Fruit fly (Drosophila melanogaster) whole organism, embryonic: ENCODE data around the gene NELF-B.
A peak's percentile ranks its signal among the peaks of the same experiment; 100 is the strongest.

ENCODE experiments used
- Bdp1 ChIP-seq: fragments of 200-800 bp; sonication (Bioruptor generic); optimal IDR thresholded peaks from 3 replicates; lab custom pipeline; 2016; ENCODE audit warnings: missing biosample characterization, missing genetic modification characterization
- CG11723 ChIP-seq: fragments of 200-800 bp; sonication (Bioruptor generic); optimal IDR thresholded peaks from 2 replicates; lab custom pipeline; 2017; ENCODE audit warnings: missing biosample characterization, mild to moderate bottlenecking, missing genetic modification characterization
- CG12659 ChIP-seq: fragments of 200-800 bp; sonication (Bioruptor generic); optimal IDR thresholded peaks from 3 replicates; lab custom pipeline; 2017; ENCODE audit warnings: mild to moderate bottlenecking, missing biosample characterization, missing genetic modification reagents, missing genetic modification characterization
- CG13287 ChIP-seq: fragments of 200-800 bp; sonication (Bioruptor generic); IDR thresholded peaks from 2 replicates; pipeline ENCODE4 v1.3.6; 2022; ENCODE audit warnings: missing biosample characterization, missing genetic modification characterization; ENCODE audit not compliant: partially characterized antibody
- CG14965 ChIP-seq: fragments of 200-800 bp; sonication (Bioruptor generic); optimal IDR thresholded peaks from 2 replicates; lab custom pipeline; 2016; ENCODE audit warnings: missing biosample characterization, missing genetic modification characterization, borderline replicate concordance
- CG17361 ChIP-seq: fragments of 200-800 bp; sonication (Bioruptor generic); IDR thresholded peaks from 3 replicates; pipeline ENCODE4 v1.3.6; 2022; ENCODE audit warnings: missing biosample characterization, missing genetic modification characterization
- CG2678 ChIP-seq: fragments of 200-800 bp; sonication (Bioruptor generic); optimal IDR thresholded peaks from 3 replicates; lab custom pipeline; 2019; ENCODE audit warnings: missing biosample characterization, mild to moderate bottlenecking, missing genetic modification characterization, moderate library complexity
- CG3163 ChIP-seq: fragments of 200-800 bp; sonication (Bioruptor generic); optimal IDR thresholded peaks from 3 replicates; lab custom pipeline; 2016; ENCODE audit warnings: missing biosample characterization, missing genetic modification characterization
- CG3995 ChIP-seq: fragments of 200-800 bp; sonication (Bioruptor generic); optimal IDR thresholded peaks from 3 replicates; lab custom pipeline; 2016; ENCODE audit warnings: missing biosample characterization, missing genetic modification characterization
- CG4820 ChIP-seq: fragments of 200-800 bp; sonication (Bioruptor generic); optimal IDR thresholded peaks from 3 replicates; lab custom pipeline; 2016; ENCODE audit warnings: missing biosample characterization, missing genetic modification characterization
- CG8281 ChIP-seq: fragments of 200-800 bp; sonication (Bioruptor generic); optimal IDR thresholded peaks from 2 replicates; lab custom pipeline; 2018; ENCODE audit warnings: missing biosample characterization, mild to moderate bottlenecking, missing genetic modification characterization, moderate library complexity
- CG8478 ChIP-seq: fragments of >200 bp; optimal IDR thresholded peaks from 2 replicates; lab custom pipeline; 2018
- CG9876 ChIP-seq: fragments of 200-800 bp; sonication (Bioruptor generic); optimal IDR thresholded peaks from 2 replicates; lab custom pipeline; 2016; ENCODE audit warnings: missing biosample characterization, missing genetic modification characterization
- Camta ChIP-seq: fragments of 200-800 bp; sonication (Bioruptor generic); optimal IDR thresholded peaks from 2 replicates; lab custom pipeline; 2016; ENCODE audit warnings: missing biosample characterization, missing genetic modification characterization
- D ChIP-seq, 2 experiments: fragments of 200-800 bp in 1 of 2; fragments of >200 bp in 1 of 2; sonication (Bioruptor generic) in 1 of 2; optimal IDR thresholded peaks; 2 replicates in 1 of 2; 3 replicates in 1 of 2; lab custom pipeline; 2017; ENCODE audit warnings: mild to moderate bottlenecking in 1 of 2, missing biosample characterization in 1 of 2, missing genetic modification characterization in 1 of 2, missing genetic modification reagents in 1 of 2
- Dek ChIP-seq: fragments of 200-800 bp; sonication (Bioruptor generic); optimal IDR thresholded peaks from 3 replicates; lab custom pipeline; 2019; ENCODE audit warnings: missing biosample characterization, mild to moderate bottlenecking, missing genetic modification characterization, moderate library complexity
- Dfd ChIP-seq, 2 experiments: fragments of >200 bp; optimal IDR thresholded peaks; 2 replicates each; lab custom pipeline; 2017; ENCODE audit warnings: missing biosample characterization in 2 of 2, missing genetic modification characterization in 2 of 2
- Dll ChIP-seq: fragments of 200-800 bp; sonication (Bioruptor generic); IDR thresholded peaks from 4 replicates; pipeline ENCODE4 v1.3.6; 2022; ENCODE audit warnings: missing biosample characterization, missing genetic modification characterization; ENCODE audit not compliant: partially characterized antibody
- Fer1 ChIP-seq: fragments of 200-800 bp; sonication (Bioruptor generic); optimal IDR thresholded peaks from 2 replicates; lab custom pipeline; 2017; ENCODE audit warnings: missing biosample characterization, mild to moderate bottlenecking, missing genetic modification characterization
- Hr51 ChIP-seq, 2 experiments: fragments of 200-800 bp; sonication (Bioruptor generic); optimal IDR thresholded peaks; 2 replicates in 1 of 2; 3 replicates in 1 of 2; lab custom pipeline; 2016 to 2018; ENCODE audit warnings: missing biosample characterization in 2 of 2, missing genetic modification characterization in 2 of 2, mild to moderate bottlenecking in 1 of 2, moderate library complexity in 1 of 2
- NC2α ChIP-seq: fragments of 200-800 bp; sonication (Bioruptor generic); optimal IDR thresholded peaks from 2 replicates; lab custom pipeline; 2016; ENCODE audit warnings: missing biosample characterization, missing genetic modification characterization
- Oli ChIP-seq: fragments of 200-800 bp; sonication (Bioruptor generic); optimal IDR thresholded peaks from 2 replicates; lab custom pipeline; 2018; ENCODE audit warnings: missing biosample characterization, mild to moderate bottlenecking, missing genetic modification characterization, moderate library complexity
- Xbp1 ChIP-seq: fragments of 200-800 bp; sonication (Bioruptor generic); optimal IDR thresholded peaks from 3 replicates; lab custom pipeline; 2016; ENCODE audit warnings: missing biosample characterization, mild to moderate bottlenecking, missing genetic modification characterization
- Xrp1 ChIP-seq: fragments of 200-800 bp; sonication (Bioruptor generic); IDR thresholded peaks from 2 replicates; pipeline ENCODE4 v1.3.6; 2022; ENCODE audit warnings: missing biosample characterization, missing genetic modification characterization
- ac ChIP-seq: fragments of 200-800 bp; sonication (Bioruptor generic); optimal IDR thresholded peaks from 3 replicates; lab custom pipeline; 2017; ENCODE audit warnings: missing biosample characterization, mild to moderate bottlenecking, missing genetic modification characterization
- bcd ChIP-seq: fragments of 200-800 bp; sonication (Bioruptor generic); optimal IDR thresholded peaks from 2 replicates; lab custom pipeline; 2017; ENCODE audit warnings: missing biosample characterization, mild to moderate bottlenecking, missing genetic modification characterization
- cad ChIP-seq: fragments of >200 bp; optimal IDR thresholded peaks from 2 replicates; lab custom pipeline; 2017; ENCODE audit warnings: missing biosample characterization, missing genetic modification characterization
- cas ChIP-seq: fragments of 200-800 bp; sonication (Bioruptor generic); IDR thresholded peaks from 2 replicates; pipeline ENCODE4 v1.3.6; 2022; ENCODE audit warnings: missing biosample characterization, missing genetic modification characterization
- danr ChIP-seq: fragments of 200-800 bp; sonication (Bioruptor generic); IDR thresholded peaks from 2 replicates; pipeline ENCODE4 v1.3.6; 2022; ENCODE audit warnings: missing biosample characterization, missing genetic modification characterization
- en ChIP-seq: fragments of 200-800 bp; sonication (Bioruptor generic); optimal IDR thresholded peaks from 2 replicates; lab custom pipeline; 2016; ENCODE audit warnings: missing biosample characterization, missing genetic modification characterization
- esg ChIP-seq: fragments of 200-800 bp; sonication (Bioruptor generic); conservative IDR thresholded peaks from 2 replicates; pipeline ENCODE4 v1.3.6; 2022; ENCODE audit warnings: missing biosample characterization, missing genetic modification characterization
- grn ChIP-seq: fragments of 200-800 bp; sonication (Bioruptor generic); optimal IDR thresholded peaks from 3 replicates; lab custom pipeline; 2017; ENCODE audit warnings: missing biosample characterization, missing genetic modification characterization
- hbn ChIP-seq: fragments of 200-800 bp; sonication (Bioruptor generic); IDR thresholded peaks from 2 replicates; pipeline ENCODE4 v1.3.6; 2022; ENCODE audit warnings: missing biosample characterization, missing genetic modification characterization; ENCODE audit not compliant: partially characterized antibody
- lbe ChIP-seq: fragments of 200-800 bp; sonication (Bioruptor generic); optimal IDR thresholded peaks from 2 replicates; lab custom pipeline; 2016; ENCODE audit warnings: missing biosample characterization, mild to moderate bottlenecking, missing genetic modification characterization
- lilli ChIP-seq: fragments of 200-800 bp; sonication (Bioruptor generic); optimal IDR thresholded peaks from 3 replicates; lab custom pipeline; 2016; ENCODE audit warnings: missing biosample characterization, missing genetic modification characterization
- lmd ChIP-seq: fragments of 200-800 bp; sonication (Bioruptor generic); IDR thresholded peaks from 2 replicates; pipeline ENCODE4 v1.3.6; 2022; ENCODE audit warnings: missing biosample characterization, missing genetic modification characterization
- mirr ChIP-seq: fragments of 200-800 bp; sonication (Bioruptor generic); optimal IDR thresholded peaks from 3 replicates; lab custom pipeline; 2018; ENCODE audit warnings: missing biosample characterization, mild to moderate bottlenecking, missing genetic modification characterization
- pho ChIP-seq: fragments of 200-800 bp; sonication (Bioruptor generic); optimal IDR thresholded peaks from 2 replicates; lab custom pipeline; 2016; ENCODE audit warnings: missing biosample characterization, missing genetic modification characterization
- psq ChIP-seq: fragments of 200-800 bp; sonication (Bioruptor generic); optimal IDR thresholded peaks from 2 replicates; lab custom pipeline; 2017; ENCODE audit warnings: missing biosample characterization, missing genetic modification characterization
- repo ChIP-seq: fragments of 200-800 bp; sonication (Bioruptor generic); optimal IDR thresholded peaks from 2 replicates; lab custom pipeline; 2016; ENCODE audit warnings: missing biosample characterization, missing genetic modification characterization
- rib ChIP-seq: fragments of 200-800 bp; sonication (Bioruptor generic); IDR thresholded peaks from 2 replicates; pipeline ENCODE4 v1.3.6; 2022; ENCODE audit warnings: missing biosample characterization, missing genetic modification characterization
- row ChIP-seq: fragments of 200-800 bp; sonication (Bioruptor generic); IDR thresholded peaks from 3 replicates; pipeline ENCODE4 v1.3.6; 2022; ENCODE audit warnings: missing biosample characterization, missing genetic modification characterization
- slou ChIP-seq: fragments of 200-800 bp; sonication (Bioruptor generic); optimal IDR thresholded peaks from 3 replicates; lab custom pipeline; 2016; ENCODE audit warnings: missing biosample characterization, missing genetic modification characterization
- sug ChIP-seq: fragments of 200-800 bp; optimal IDR thresholded peaks from 2 replicates; lab custom pipeline; 2019; ENCODE audit warnings: missing biosample characterization, mild to moderate bottlenecking, missing genetic modification characterization, moderate library complexity
- toy ChIP-seq: fragments of 200-800 bp; sonication (Bioruptor generic); IDR thresholded peaks from 2 replicates; pipeline ENCODE4 v1.3.6; 2022; ENCODE audit warnings: missing biosample characterization, missing genetic modification characterization
- trh ChIP-seq: fragments of 200-800 bp; sonication (Bioruptor generic); optimal IDR thresholded peaks from 2 replicates; lab custom pipeline; 2016; ENCODE audit warnings: missing biosample characterization, missing genetic modification characterization
- usp ChIP-seq: fragments of >200 bp; optimal IDR thresholded peaks from 2 replicates; lab custom pipeline; 2017; ENCODE audit warnings: missing biosample characterization, missing genetic modification characterization
- wor ChIP-seq: fragments of 200-800 bp; sonication (Bioruptor generic); IDR thresholded peaks from 2 replicates; pipeline ENCODE4 v1.3.6; 2022; ENCODE audit warnings: missing biosample characterization, missing genetic modification characterization

Gene NELF-B

DNA sequence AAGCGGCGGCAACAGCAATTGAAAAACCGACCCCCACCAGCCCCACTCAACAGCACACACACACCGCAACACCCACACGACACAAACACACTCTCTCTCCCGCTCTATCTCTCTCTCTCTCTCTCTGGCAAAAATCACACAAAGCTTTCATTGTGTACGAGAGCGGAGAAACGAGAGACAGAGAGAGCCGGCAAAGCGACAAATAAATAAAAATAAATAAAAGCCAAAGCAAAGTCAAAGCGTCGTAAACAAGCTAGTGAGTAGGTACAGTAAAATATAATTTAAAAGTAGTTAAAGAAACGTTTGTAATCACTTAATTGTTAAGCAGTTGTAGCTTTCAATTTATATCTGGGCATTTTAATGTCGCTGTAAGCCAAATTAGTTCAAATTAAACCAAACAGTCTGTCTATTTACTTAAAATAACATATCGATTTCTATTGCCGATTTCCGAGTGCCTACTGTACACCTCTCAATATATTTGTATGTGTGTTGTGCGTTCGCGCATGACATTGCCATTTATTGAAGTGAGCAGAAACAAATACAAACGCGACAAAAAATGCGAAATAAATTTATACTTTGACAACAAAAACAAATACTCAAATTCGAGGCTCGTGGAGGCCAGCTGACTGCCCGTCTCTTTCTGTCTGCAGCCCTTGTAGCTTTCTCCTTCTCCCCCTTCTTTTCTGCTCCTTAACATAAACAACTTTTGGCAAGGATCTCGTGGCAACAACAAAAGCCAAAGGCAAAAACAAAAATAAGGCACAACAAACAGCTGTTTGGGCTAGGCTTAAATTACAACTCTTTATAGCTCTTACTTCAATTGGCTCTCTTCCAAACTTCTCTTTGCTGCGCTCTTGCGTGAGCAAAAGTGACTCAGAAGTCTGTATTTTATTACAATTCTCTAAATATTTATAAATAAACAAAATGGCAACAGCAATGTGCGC, 31.2 kb downstream of the NELF-B start (continued):
- TF ChIP-seq CG3995 (GFP tag; lab: Kevin White, UChicago) (peak; percentile 67), D (optimal IDR thresholded peaks at IDR 0.05; lab: Kevin White, UChicago) (no peak), D (GFP tag; optimal IDR thresholded peaks at IDR 0.05; lab: Kevin White, UChicago) (peak; percentile 66), CG17361 (peak; percentile 88), CG8281 (peak; percentile 72), sug (peak; percentile 94), pho (peak; percentile 93), Xbp1 (peak; percentile 86), CG3163 (peak; percentile 90), Dfd (GFP tag; optimal IDR thresholded peaks at IDR 0.05; lab: Kevin White, UChicago) (peak in 1 of 2 experiments; percentile 80), CG12659 (GFP tag; lab: Kevin White, UChicago) (peak; percentile 96), rib (GFP tag; lab: Robert Waterston, UW) (peak; percentile 95), CG9876 (peak; percentile 67), mirr (GFP tag; lab: Kevin White, UChicago) (peak; percentile 91), Camta (peak; percentile 57), Bdp1 (GFP tag; lab: Kevin White, UChicago) (peak; percentile 30), psq (peak; percentile 60), CG2678 (tag; lab: Kevin White, UChicago) (peak; percentile 96), Dll (GFP tag; lab: Robert Waterston, UW) (no peak), cad (no peak), row (GFP tag; lab: Robert Waterston, UW) (peak; percentile 97), usp (GFP tag; lab: Kevin White, UChicago) (no peak), toy (GFP tag; lab: Robert Waterston, UW) (peak; percentile 52; the same call in 1 of the 2 replicates), CG8478 (no peak), CG4820 (GFP tag; lab: Kevin White, UChicago) (peak; percentile 75), repo (GFP tag; lab: Kevin White, UChicago) (peak; percentile 48), ac (GFP tag; lab: Kevin White, UChicago) (no peak), Hr51 (GFP tag; optimal IDR thresholded peaks at IDR 0.05; lab: Kevin White, UChicago) (peak; percentile 81 to 93), wor (GFP tag; lab: Robert Waterston, UW) (peak; percentile 49; the same call in 1 of the 2 replicates), Dek (tag; lab: Kevin White, UChicago) (peak; percentile 95), CG13287 (GFP tag; lab: Robert Waterston, UW) (peak; percentile 16; the same call in 1 of the 2 replicates), danr (GFP tag; lab: Robert Waterston, UW) (peak; percentile 84), lilli (GFP tag; lab: Kevin White, UChicago) (peak; percentile 95), bcd (GFP tag; lab: Kevin White, UChicago) (peak; percentile 90), grn (GFP tag; lab: Kevin White, UChicago) (peak; percentile 9), trh (GFP tag; lab: Kevin White, UChicago) (no peak), Fer1 (GFP tag; lab: Kevin White, UChicago) (peak; percentile 97), Xrp1 (GFP tag; lab: Robert Waterston, UW) (peak; percentile 83), lmd (peak; percentile 89), lbe (peak; percentile 95), slou (peak; percentile 83), esg (peak; percentile 78), en (GFP tag; lab: Kevin White, UChicago) (peak; percentile 62), Oli (tag; lab: Kevin White, UChicago) (peak; percentile 90), cas (GFP tag; lab: Robert Waterston, UW) (peak; percentile 87), CG11723 (peak; percentile 70), NC2α (peak; percentile 29), hbn (GFP tag; lab: Robert Waterston, UW) (no peak), CG14965 (GFP tag; lab: Kevin White, UChicago) (peak; percentile 47)
